Worm (Caenorhabditis elegans): ENCODE measurements around the gene F47B7.2.

DNA sequence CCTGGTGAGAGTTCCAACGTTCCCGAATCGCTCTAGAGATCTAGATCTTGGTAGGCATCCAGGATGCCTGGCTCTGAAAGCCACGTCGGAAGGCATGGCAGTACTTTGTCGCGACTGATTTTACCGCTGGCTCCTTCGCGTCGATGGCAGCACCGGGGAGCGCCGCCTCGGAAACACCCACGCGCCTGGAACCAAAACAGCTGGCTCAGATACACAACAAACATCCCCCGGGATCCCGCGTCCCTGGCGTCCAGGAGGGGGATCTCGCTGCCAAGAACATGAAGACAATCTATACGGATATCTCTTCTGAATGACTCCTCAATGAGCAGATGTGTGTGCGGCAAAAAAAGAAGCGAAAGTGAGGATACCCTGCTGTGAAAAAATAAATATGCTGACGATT, 39.2 kb upstream of the F47B7.2 start:
- TF ChIP-seq lsl-1 (GFP tag; optimal IDR thresholded peaks at IDR 0.05): no peak
- no peak for TF ChIP-seq B0035.1 (tag; optimal IDR thresholded peaks at IDR 0.05)
- no peak for TF ChIP-seq dpff-1 (tag; optimal IDR thresholded peaks at IDR 0.05)
- TF ChIP-seq somi-1 (GFP tag; optimal IDR thresholded peaks at IDR 0.05): no peak
- TF ChIP-seq ztf-26 (tag; optimal IDR thresholded peaks at IDR 0.05): no peak
- no peak for TF ChIP-seq rec-8 (tag; optimal IDR thresholded peaks at IDR 0.05)
- no peak for TF ChIP-seq nhr-120 (GFP tag; IDR thresholded peaks at IDR 0.05)
- TF ChIP-seq snpc-4 (GFP tag; optimal IDR thresholded peaks at IDR 0.05): no peak
- TF ChIP-seq snpc-4 (tag; optimal IDR thresholded peaks at IDR 0.05): no peak
- no peak for TF ChIP-seq F33H1.4 (GFP tag; IDR thresholded peaks at IDR 0.05)
- no peak for TF ChIP-seq nfya-1 (tag; optimal IDR thresholded peaks at IDR 0.05; ENCODE audit: borderline replicate concordance, insufficient read depth)
- no peak for TF ChIP-seq snpc-1.1 (tag; optimal IDR thresholded peaks at IDR 0.05; ENCODE audit: insufficient read depth)
- TF ChIP-seq ama-1 (optimal IDR thresholded peaks at IDR 0.05): no peak
- TF ChIP-seq ama-1 (GFP tag; optimal IDR thresholded peaks at IDR 0.05): no peak
- TF ChIP-seq pbrm-1 (GFP tag; IDR thresholded peaks at IDR 0.05): no peak
- no peak for TF ChIP-seq cebp-2 (GFP tag; IDR thresholded peaks at IDR 0.05)
